Fruit fly (Drosophila melanogaster) Kc167 (cell line): Measurements from ENCODE around the gene Rim.

ENCODE experiments used
- Myc ChIP-seq: fragments of >200 bp; optimal IDR thresholded peaks from 2 replicates; lab custom pipeline; 2017; ENCODE audit warnings: missing external identifiers
- Sin3A ChIP-seq: fragments of >200 bp; optimal IDR thresholded peaks from 2 replicates; lab custom pipeline; 2018; ENCODE audit warnings: missing external identifiers
- h ChIP-seq: fragments of >200 bp; optimal IDR thresholded peaks from 3 replicates; lab custom pipeline; 2018; ENCODE audit warnings: missing external identifiers
- insv ChIP-seq: fragments of >200 bp; optimal IDR thresholded peaks from 3 replicates; lab custom pipeline; 2018; ENCODE audit warnings: missing external identifiers
- psq ChIP-seq: fragments of >200 bp; optimal IDR thresholded peaks from 2 replicates; lab custom pipeline; 2017; ENCODE audit warnings: missing external identifiers
- ttk ChIP-seq: sonication (Bioruptor generic); optimal IDR thresholded peaks from 2 replicates; lab custom pipeline; 2017; ENCODE audit warnings: missing external identifiers

Gene Rim

dm6 chr3R:17846966-17847365, 69.4 kb downstream of the Rim start:
- no peak for TF ChIP-seq psq
- no peak for TF ChIP-seq insv (lab: Kevin White, UChicago)
- no peak for TF ChIP-seq Sin3A (lab: Kevin White, UChicago)

dm6 chr3R:17830528-17830927, 85.8 kb downstream of the Rim start:
- TF ChIP-seq Myc (lab: Kevin White, UChicago) (no peak), ttk (lab: Kevin White, UChicago) (no peak), insv (lab: Kevin White, UChicago) (no peak), h (lab: Kevin White, UChicago) (no peak), Sin3A (lab: Kevin White, UChicago) (no peak), psq (no peak)

DNA sequence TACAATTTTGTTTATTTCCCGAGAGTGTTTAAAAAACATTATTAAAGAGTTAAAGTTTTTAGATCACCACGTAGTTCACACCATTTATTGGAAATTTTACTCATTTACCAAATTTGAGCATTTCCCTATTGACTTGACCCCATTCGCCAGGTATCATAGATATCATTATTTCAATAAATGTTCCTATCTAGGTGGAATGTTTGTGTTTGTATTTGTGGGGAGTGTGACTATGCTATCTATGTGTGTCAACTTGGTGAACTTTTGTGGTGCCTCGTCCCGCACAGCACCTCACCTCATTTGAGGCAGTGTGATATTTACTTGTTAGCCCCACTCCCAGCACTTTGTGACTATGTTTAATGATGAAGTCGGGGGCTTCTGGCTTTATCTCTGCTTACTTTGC, 87.7 kb downstream of the Rim start:
- TF ChIP-seq psq (no peak), Sin3A (lab: Kevin White, UChicago) (no peak), insv (lab: Kevin White, UChicago) (no peak)

dm6 chr3R:17827038-17827616, 89.3 kb downstream of the Rim start:
- TF ChIP-seq h (lab: Kevin White, UChicago), result no peak
- TF ChIP-seq Sin3A (lab: Kevin White, UChicago), result no peak
- no peak for TF ChIP-seq ttk (lab: Kevin White, UChicago)
- TF ChIP-seq psq, result no peak
- TF ChIP-seq Myc (lab: Kevin White, UChicago), result no peak
- TF ChIP-seq insv (lab: Kevin White, UChicago), result no peak

DNA sequence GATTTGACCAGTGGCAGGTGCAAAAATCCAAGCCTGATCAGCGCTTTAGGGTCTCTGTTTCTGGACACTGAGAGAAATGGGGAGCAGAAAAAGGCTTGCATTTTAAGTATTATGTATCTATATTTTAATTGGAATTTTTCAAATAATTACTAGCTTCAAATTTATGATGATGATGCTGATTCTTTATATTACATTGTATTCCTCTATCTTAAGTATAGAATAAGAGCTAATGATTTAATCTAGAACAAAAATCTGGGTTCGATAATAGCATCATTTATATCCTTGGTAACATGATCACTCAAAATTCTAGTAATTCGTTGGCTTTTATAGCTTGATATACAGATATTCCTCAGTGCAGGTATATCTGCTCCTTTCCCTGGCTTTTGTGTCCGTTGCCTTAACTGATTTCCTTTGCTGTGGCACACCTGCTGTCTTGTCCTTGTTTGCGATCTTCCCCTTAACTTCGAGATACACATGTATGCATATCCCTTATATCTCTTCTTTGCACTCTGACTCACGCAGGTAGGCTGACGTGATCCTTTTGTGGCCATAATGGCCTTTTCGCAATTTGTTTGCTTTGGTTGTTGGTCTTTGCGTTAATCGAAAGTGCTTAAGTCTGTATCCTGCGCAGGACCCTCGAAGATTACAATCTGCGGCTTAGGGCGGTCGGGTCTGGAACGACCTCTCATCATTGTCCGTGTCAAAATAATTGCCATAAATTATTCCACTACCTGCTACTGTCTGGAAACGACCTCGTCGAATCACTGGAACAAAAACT, 90.4 kb downstream of the Rim start:
- no peak for TF ChIP-seq h (lab: Kevin White, UChicago)
- no peak for TF ChIP-seq insv (lab: Kevin White, UChicago)
- TF ChIP-seq ttk (lab: Kevin White, UChicago), result no peak
- no peak for TF ChIP-seq psq
- TF ChIP-seq Myc (lab: Kevin White, UChicago), result no peak
- TF ChIP-seq Sin3A (lab: Kevin White, UChicago), result no peak
